Worm (Caenorhabditis elegans) whole organism, L1 larva: Measurements from ENCODE around the gene pmt-2.

Experiments
- C04F5.9 ChIP-seq: sonication (generic microtip); optimal IDR thresholded peaks from 2 replicates; lab custom pipeline; 2016; ENCODE audit warnings: missing genetic modification characterization, missing compliant biosample characterization
- C16A3.4 ChIP-seq: fragments of 150-350 bp; optimal IDR thresholded peaks from 2 replicates; lab custom pipeline; 2014; ENCODE audit warnings: missing biosample characterization, missing genetic modification characterization
- C34B4.2 ChIP-seq: sonication (generic microtip); optimal IDR thresholded peaks from 2 replicates; lab custom pipeline; 2017; ENCODE audit warnings: mild to moderate bottlenecking, missing genetic modification characterization, missing compliant biosample characterization
- aha-1 ChIP-seq: fragments of 150-350 bp; optimal IDR thresholded peaks from 2 replicates; lab custom pipeline; 2014; ENCODE audit warnings: missing biosample characterization, missing genetic modification characterization
- alr-1 ChIP-seq: fragments of 200-800 bp; sonication (Bioruptor generic); optimal IDR thresholded peaks from 2 replicates; lab custom pipeline; 2018; ENCODE audit warnings: borderline replicate concordance, mild to moderate bottlenecking, missing genetic modification characterization, missing compliant biosample characterization
- aly-2 ChIP-seq: fragments of 150-350 bp; optimal IDR thresholded peaks from 2 replicates; lab custom pipeline; 2014; ENCODE audit warnings: missing biosample characterization, missing genetic modification characterization
- ama-1 ChIP-seq: fragments of 150-350 bp; optimal IDR thresholded peaks from 2 replicates; lab custom pipeline; 2014
- blmp-1 ChIP-seq: fragments of 150-350 bp; optimal IDR thresholded peaks from 2 replicates; lab custom pipeline; 2014; ENCODE audit warnings: missing biosample characterization, missing genetic modification characterization
- ceh-63 ChIP-seq: fragments of 200-800 bp; sonication (Bioruptor generic); optimal IDR thresholded peaks from 2 replicates; lab custom pipeline; 2018; ENCODE audit warnings: mild to moderate bottlenecking, missing genetic modification characterization, missing compliant biosample characterization
- ceh-8 ChIP-seq: fragments of 200-800 bp; sonication (Bioruptor generic); optimal IDR thresholded peaks from 2 replicates; lab custom pipeline; 2018; ENCODE audit warnings: mild to moderate bottlenecking, missing genetic modification characterization, moderate library complexity, missing compliant biosample characterization
- ceh-82 ChIP-seq, 3 experiments: fragments of 150-350 bp in 1 of 3; sonication (generic microtip) in 2 of 3; optimal IDR thresholded peaks; 2 replicates each; lab custom pipeline; 2014 to 2017; ENCODE audit warnings: missing biosample characterization in 3 of 3, missing genetic modification characterization in 3 of 3
- ceh-88 ChIP-seq: fragments of 200-800 bp; sonication (Bioruptor generic); IDR thresholded peaks from 2 replicates; pipeline ENCODE4 v1.3.6; 2022; ENCODE audit warnings: missing genetic modification characterization, missing compliant biosample characterization
- dpl-1 ChIP-seq, 3 experiments: fragments of 150-350 bp in 2 of 3; sonication (generic microtip) in 1 of 3; optimal IDR thresholded peaks; 2 replicates each; lab custom pipeline; 2014 to 2017; ENCODE audit warnings: missing biosample characterization in 3 of 3, missing genetic modification characterization in 3 of 3, missing genetic modification reagents in 3 of 3
- efl-3 ChIP-seq: fragments of 200-800 bp; sonication (Bioruptor generic); optimal IDR thresholded peaks from 2 replicates; lab custom pipeline; 2018; ENCODE audit warnings: mild to moderate bottlenecking, missing genetic modification characterization, missing compliant biosample characterization
- egl-13 ChIP-seq: sonication (generic microtip); optimal IDR thresholded peaks from 2 replicates; lab custom pipeline; 2016; ENCODE audit warnings: missing genotype, missing genetic modification reagents, missing genetic modification characterization, missing compliant biosample characterization
- elt-2 ChIP-seq: sonication (generic microtip); optimal IDR thresholded peaks from 2 replicates; lab custom pipeline; 2016; ENCODE audit warnings: missing genetic modification characterization, mild to moderate bottlenecking, inconsistent platforms, missing compliant biosample characterization, missing genetic modification reagents
- elt-3 ChIP-seq, 6 experiments: fragments of 150-350 bp in 1 of 6; sonication (generic microtip); optimal IDR thresholded peaks; 2 replicates each; lab custom pipeline; 2017 to 2018; ENCODE audit warnings: missing biosample characterization in 6 of 6, missing genetic modification characterization in 6 of 6, inconsistent platforms in 1 of 6
- ets-5 ChIP-seq: fragments of 200-800 bp; sonication (Bioruptor generic); IDR thresholded peaks from 2 replicates; pipeline ENCODE4 v1.3.6; 2022; ENCODE audit warnings: missing genetic modification characterization, missing compliant biosample characterization
- fos-1 ChIP-seq: fragments of 150-350 bp; optimal IDR thresholded peaks from 2 replicates; lab custom pipeline; 2014; ENCODE audit warnings: missing biosample characterization, missing genetic modification characterization
- grh-1 ChIP-seq: fragments of 200-800 bp; sonication (Bioruptor generic); IDR thresholded peaks from 2 replicates; pipeline ENCODE4 v1.3.6; 2022; ENCODE audit warnings: missing genetic modification reagents, missing genetic modification characterization, missing compliant biosample characterization
- hlh-17 ChIP-seq: fragments of 200-800 bp; sonication (Bioruptor generic); optimal IDR thresholded peaks from 2 replicates; lab custom pipeline; 2018; ENCODE audit warnings: missing genetic modification characterization, mild to moderate bottlenecking, missing compliant biosample characterization, moderate library complexity, borderline replicate concordance
- isw-1 ChIP-seq: fragments of 200-800 bp; sonication (Bioruptor generic); IDR thresholded peaks from 2 replicates; pipeline ENCODE4 v1.3.6; 2022; ENCODE audit warnings: missing genetic modification characterization, missing compliant biosample characterization
- lsy-2 ChIP-seq, 2 experiments: fragments of 150-350 bp; optimal IDR thresholded peaks; 2 replicates each; lab custom pipeline; 2014; ENCODE audit warnings: missing biosample characterization in 2 of 2, missing genetic modification characterization in 2 of 2
- mab-9 ChIP-seq: fragments of 200-800 bp; sonication (Bioruptor generic); IDR thresholded peaks from 2 replicates; pipeline ENCODE4 v1.3.6; 2022; ENCODE audit warnings: missing genetic modification reagents, missing genetic modification characterization, missing compliant biosample characterization
- mdl-1 ChIP-seq, 2 experiments: fragments of 150-350 bp; optimal IDR thresholded peaks; 2 replicates each; lab custom pipeline; 2014 to 2017; ENCODE audit warnings: missing biosample characterization in 2 of 2, missing genetic modification characterization in 2 of 2, inconsistent platforms in 1 of 2
- mef-2 ChIP-seq: fragments of 150-350 bp; optimal IDR thresholded peaks from 2 replicates; lab custom pipeline; 2014; ENCODE audit warnings: missing biosample characterization, missing genetic modification characterization
- mep-1 ChIP-seq: fragments of 150-350 bp; optimal IDR thresholded peaks from 2 replicates; lab custom pipeline; 2014; ENCODE audit warnings: missing biosample characterization, missing genetic modification characterization
- nhr-11 ChIP-seq: fragments of 150-350 bp; optimal IDR thresholded peaks from 2 replicates; lab custom pipeline; 2014; ENCODE audit warnings: missing biosample characterization, missing genetic modification characterization
- nhr-12 ChIP-seq: sonication (generic microtip); optimal IDR thresholded peaks from 2 replicates; lab custom pipeline; 2017; ENCODE audit warnings: missing biosample characterization, missing genetic modification characterization
- nhr-20 ChIP-seq: sonication (generic microtip); optimal IDR thresholded peaks from 2 replicates; lab custom pipeline; 2016; ENCODE audit warnings: mild to moderate bottlenecking, missing genetic modification characterization, missing compliant biosample characterization
- nhr-237 ChIP-seq: fragments of 150-350 bp; optimal IDR thresholded peaks from 2 replicates; lab custom pipeline; 2014; ENCODE audit warnings: missing biosample characterization, missing genetic modification characterization
- nhr-71 ChIP-seq: sonication (generic microtip); optimal IDR thresholded peaks from 2 replicates; lab custom pipeline; 2016; ENCODE audit warnings: mild to moderate bottlenecking, missing genetic modification characterization, moderate library complexity, missing compliant biosample characterization
- nhr-76 ChIP-seq: sonication (generic microtip); optimal IDR thresholded peaks from 2 replicates; lab custom pipeline; 2017; ENCODE audit warnings: missing biosample characterization, missing genetic modification characterization
- nhr-84 ChIP-seq: sonication (generic microtip); optimal IDR thresholded peaks from 2 replicates; lab custom pipeline; 2017; ENCODE audit warnings: missing biosample characterization, missing genetic modification characterization
- nhr-90 ChIP-seq: sonication (generic microtip); optimal IDR thresholded peaks from 2 replicates; lab custom pipeline; 2016; ENCODE audit warnings: mild to moderate bottlenecking, missing genetic modification characterization, missing compliant biosample characterization; ENCODE audit not compliant: poor library complexity
- pag-3 ChIP-seq: sonication (generic microtip); optimal IDR thresholded peaks from 2 replicates; lab custom pipeline; 2017; ENCODE audit warnings: missing genetic modification characterization, mild to moderate bottlenecking, missing compliant biosample characterization, antibody characterized with exemption, borderline replicate concordance; ENCODE audit not compliant: insufficient read depth
- pqm-1 ChIP-seq: sonication (generic microtip); optimal IDR thresholded peaks from 3 replicates; lab custom pipeline; 2017; ENCODE audit warnings: missing biosample characterization, missing genetic modification characterization
- rnt-1 ChIP-seq: sonication (generic microtip); optimal IDR thresholded peaks from 2 replicates; lab custom pipeline; 2016; ENCODE audit warnings: mild to moderate bottlenecking, missing genetic modification characterization, moderate library complexity, missing compliant biosample characterization
- sox-4 ChIP-seq: sonication (generic microtip); optimal IDR thresholded peaks from 2 replicates; lab custom pipeline; 2016; ENCODE audit warnings: missing genetic modification characterization, missing compliant biosample characterization
- sup-37 ChIP-seq: fragments of 200-800 bp; sonication (Bioruptor generic); optimal IDR thresholded peaks from 2 replicates; lab custom pipeline; 2018; ENCODE audit warnings: mild to moderate bottlenecking, missing genetic modification characterization, missing compliant biosample characterization
- unc-130 ChIP-seq: fragments of 150-350 bp; optimal IDR thresholded peaks from 2 replicates; lab custom pipeline; 2017; ENCODE audit warnings: missing biosample characterization, missing genetic modification characterization, inconsistent platforms
- unc-62 ChIP-seq: fragments of 150-350 bp; optimal IDR thresholded peaks from 2 replicates; lab custom pipeline; 2014; ENCODE audit warnings: missing biosample characterization, missing genetic modification reagents, missing genetic modification characterization
- unc-98 ChIP-seq: fragments of 200-800 bp; sonication (Bioruptor generic); IDR thresholded peaks from 2 replicates; pipeline ENCODE4 v1.3.6; 2022; ENCODE audit warnings: missing genetic modification characterization, missing compliant biosample characterization
- vab-15 ChIP-seq: sonication (generic microtip); optimal IDR thresholded peaks from 2 replicates; lab custom pipeline; 2017; ENCODE audit warnings: missing genotype, mild to moderate bottlenecking, missing genetic modification characterization, missing compliant biosample characterization
- zag-1 ChIP-seq: fragments of 150-350 bp; optimal IDR thresholded peaks from 2 replicates; lab custom pipeline; 2014; ENCODE audit warnings: missing biosample characterization, missing genetic modification characterization
- zip-4 ChIP-seq: fragments of 200-800 bp; sonication (Bioruptor generic); optimal IDR thresholded peaks from 2 replicates; lab custom pipeline; 2018; ENCODE audit warnings: mild to moderate bottlenecking, missing genetic modification characterization, moderate library complexity, missing compliant biosample characterization
- ztf-11 ChIP-seq, 2 experiments: sonication (generic microtip); optimal IDR thresholded peaks; 2 replicates each; lab custom pipeline; 2016 to 2017; ENCODE audit warnings: missing genetic modification characterization in 2 of 2, missing biosample characterization in 1 of 2, missing compliant biosample characterization in 1 of 2
- ztf-4 ChIP-seq: fragments of 150-350 bp; optimal IDR thresholded peaks from 2 replicates; lab custom pipeline; 2014; ENCODE audit warnings: missing biosample characterization, missing genetic modification characterization

Gene pmt-2

ce11 chrV:4615802-4616201 lies 12.6 kb upstream of the pmt-2 start, which contains the start of the genes Y61A9LA.10 and F54D11.4 (continued):
- peak in 1 of 6 experiments; percentile 43 for TF ChIP-seq elt-3 (tag; optimal IDR thresholded peaks at IDR 0.05; lab: Kevin White, UChicago)
- no peak for TF ChIP-seq ets-5 (GFP tag; lab: Robert Waterston, UW)
- TF ChIP-seq unc-62: no peak
- TF ChIP-seq egl-13 (tag; lab: Kevin White, UChicago): peak; percentile 48
- peak; percentile 53 to 73 (median 66) for TF ChIP-seq dpl-1 (GFP tag; optimal IDR thresholded peaks at IDR 0.05; lab: Kevin White, UChicago)
- no peak for TF ChIP-seq ama-1 (lab: Kevin White, UChicago)
- no peak for TF ChIP-seq nhr-11 (tag; lab: Kevin White, UChicago)
- TF ChIP-seq C04F5.9 (tag; lab: Kevin White, UChicago): no peak
- no peak for TF ChIP-seq unc-130 (tag; lab: Kevin White, UChicago)
- TF ChIP-seq nhr-71: peak; percentile 79
- no peak for TF ChIP-seq rnt-1 (tag; lab: Kevin White, UChicago)
- no peak for TF ChIP-seq ceh-8
- TF ChIP-seq nhr-90 (tag; lab: Kevin White, UChicago): peak; percentile 69
- TF ChIP-seq pqm-1 (tag; lab: Kevin White, UChicago): no peak
- TF ChIP-seq mef-2: no peak
- peak; percentile 70 to 78 for TF ChIP-seq lsy-2 (tag; optimal IDR thresholded peaks at IDR 0.05; lab: Kevin White, UChicago)
- no peak for TF ChIP-seq sup-37 (GFP tag; lab: Kevin White, UChicago)
- no peak for TF ChIP-seq zip-4 (GFP tag; lab: Kevin White, UChicago)
- peak; percentile 19; the same call in 1 of the 2 replicates for TF ChIP-seq isw-1 (GFP tag; lab: Robert Waterston, UW)
- peak; percentile 11 for TF ChIP-seq fos-1 (tag; lab: Kevin White, UChicago)
- no peak for TF ChIP-seq nhr-76 (tag; lab: Kevin White, UChicago)
- no peak for TF ChIP-seq aha-1 (tag; lab: Kevin White, UChicago)
- peak; percentile 59 for TF ChIP-seq nhr-20 (tag; lab: Kevin White, UChicago)
- TF ChIP-seq vab-15 (tag; lab: Kevin White, UChicago): no peak
- TF ChIP-seq ceh-82 (tag; optimal IDR thresholded peaks at IDR 0.05; lab: Kevin White, UChicago): peak; percentile 34 to 52 (median 35)
- no peak for TF ChIP-seq nhr-12 (tag; lab: Kevin White, UChicago)
- no peak for TF ChIP-seq nhr-237 (tag; lab: Kevin White, UChicago)
- no peak for TF ChIP-seq nhr-84 (tag; lab: Kevin White, UChicago)
- TF ChIP-seq ceh-63: no peak
- TF ChIP-seq elt-2: peak; percentile 28
- TF ChIP-seq alr-1 (tag; lab: Kevin White, UChicago): no peak
- TF ChIP-seq ztf-4: no peak
- TF ChIP-seq C16A3.4: peak; percentile 39
- no peak for TF ChIP-seq hlh-17 (GFP tag; lab: Kevin White, UChicago)
- no peak for TF ChIP-seq zag-1 (tag; lab: Kevin White, UChicago)
- TF ChIP-seq pag-3 (tag; lab: Kevin White, UChicago): no peak
- peak; percentile 39 for TF ChIP-seq blmp-1 (tag; lab: Kevin White, UChicago)
- no peak for TF ChIP-seq aly-2 (tag; lab: Kevin White, UChicago)
- no peak for TF ChIP-seq mab-9
- no peak for TF ChIP-seq ztf-11 (tag; optimal IDR thresholded peaks at IDR 0.05; lab: Kevin White, UChicago)
- TF ChIP-seq C34B4.2 (tag; lab: Kevin White, UChicago): no peak
- no peak for TF ChIP-seq unc-98 (GFP tag; lab: Robert Waterston, UW)
- TF ChIP-seq ceh-88 (GFP tag; lab: Robert Waterston, UW): no peak
- 0 out of 2 replicates have a peak, but pooled peaks have one; percentile 9 for TF ChIP-seq grh-1 (GFP tag; lab: Robert Waterston, UW)
- peak; percentile 24 for TF ChIP-seq sox-4 (tag; lab: Kevin White, UChicago)
- TF ChIP-seq mep-1 (tag; lab: Kevin White, UChicago): peak; percentile 84
- TF ChIP-seq mdl-1 (tag; optimal IDR thresholded peaks at IDR 0.05; lab: Kevin White, UChicago): no peak
- no peak for TF ChIP-seq efl-3
